Fruit fly (Drosophila melanogaster) whole organism, embryonic: ENCODE results near the gene CG3726.
A peak's percentile ranks its signal among the peaks of the same experiment; 100 is the strongest.

Source experiments
- Antp ChIP-seq: fragments of 200-800 bp; sonication (Bioruptor generic); optimal IDR thresholded peaks from 3 replicates; lab custom pipeline; 2016; ENCODE audit warnings: missing biosample characterization, missing genetic modification characterization
- CG11093 ChIP-seq: fragments of 200-800 bp; sonication (Bioruptor generic); IDR thresholded peaks from 3 replicates; pipeline ENCODE4 v1.3.6; 2022; ENCODE audit warnings: missing biosample characterization, missing genetic modification characterization
- CG12391 ChIP-seq: fragments of 200-800 bp; sonication (Bioruptor generic); optimal IDR thresholded peaks from 3 replicates; lab custom pipeline; 2018; ENCODE audit warnings: missing biosample characterization, mild to moderate bottlenecking, missing genetic modification characterization, moderate library complexity
- CG13775 ChIP-seq: fragments of 200-800 bp; sonication (Bioruptor generic); optimal IDR thresholded peaks from 3 replicates; lab custom pipeline; 2017; ENCODE audit warnings: missing biosample characterization, mild to moderate bottlenecking, missing genetic modification characterization
- CG1603 ChIP-seq: fragments of 200-800 bp; sonication (Bioruptor generic); optimal IDR thresholded peaks from 2 replicates; lab custom pipeline; 2019; ENCODE audit warnings: missing biosample characterization, mild to moderate bottlenecking, missing genetic modification characterization, moderate library complexity
- CG17359 ChIP-seq: fragments of 200-800 bp; sonication (Bioruptor generic); optimal IDR thresholded peaks from 3 replicates; lab custom pipeline; 2018; ENCODE audit warnings: missing biosample characterization, mild to moderate bottlenecking, missing genetic modification characterization, moderate library complexity
- CG1792 ChIP-seq: fragments of 200-800 bp; sonication (Bioruptor generic); optimal IDR thresholded peaks from 2 replicates; lab custom pipeline; 2016; ENCODE audit warnings: missing biosample characterization, missing genetic modification characterization
- CG18011 ChIP-seq: fragments of 200-800 bp; sonication (Bioruptor generic); optimal IDR thresholded peaks from 2 replicates; lab custom pipeline; 2017; ENCODE audit warnings: missing biosample characterization, missing genetic modification characterization, mild to moderate bottlenecking, moderate library complexity, missing genotype
- CG2678 ChIP-seq: fragments of 200-800 bp; sonication (Bioruptor generic); optimal IDR thresholded peaks from 3 replicates; lab custom pipeline; 2019; ENCODE audit warnings: missing biosample characterization, mild to moderate bottlenecking, missing genetic modification characterization, moderate library complexity
- CG2712 ChIP-seq: fragments of 200-800 bp; optimal IDR thresholded peaks from 3 replicates; lab custom pipeline; 2019; ENCODE audit warnings: missing biosample characterization, mild to moderate bottlenecking, missing genetic modification characterization, moderate library complexity
- CG4617 ChIP-seq: fragments of 200-800 bp; sonication (Bioruptor generic); optimal IDR thresholded peaks from 3 replicates; lab custom pipeline; 2016; ENCODE audit warnings: missing biosample characterization, missing genetic modification characterization, borderline replicate concordance
- CG5953 ChIP-seq: fragments of 200-800 bp; sonication (Bioruptor generic); IDR thresholded peaks from 2 replicates; pipeline ENCODE4 v1.3.6; 2022; ENCODE audit warnings: missing biosample characterization, missing genetic modification characterization
- CG7372 ChIP-seq: fragments of 200-800 bp; sonication (Bioruptor generic); IDR thresholded peaks from 2 replicates; pipeline ENCODE4 v1.3.6; 2022; ENCODE audit warnings: missing biosample characterization, missing genetic modification characterization
- CG8359 ChIP-seq: fragments of 200-800 bp; sonication (Bioruptor generic); optimal IDR thresholded peaks from 2 replicates; lab custom pipeline; 2017; ENCODE audit warnings: missing biosample characterization, mild to moderate bottlenecking, missing genetic modification characterization, borderline replicate concordance
- CG8388 ChIP-seq: fragments of 200-800 bp; sonication (Bioruptor generic); optimal IDR thresholded peaks from 2 replicates; lab custom pipeline; 2019; ENCODE audit warnings: missing biosample characterization, mild to moderate bottlenecking, missing genetic modification characterization, moderate library complexity
- CG8924 ChIP-seq: fragments of 200-800 bp; optimal IDR thresholded peaks from 3 replicates; lab custom pipeline; 2019; ENCODE audit warnings: missing biosample characterization, mild to moderate bottlenecking, missing genetic modification characterization, moderate library complexity
- Dp ChIP-seq: fragments of 200-800 bp; sonication (Bioruptor generic); optimal IDR thresholded peaks from 2 replicates; lab custom pipeline; 2018; ENCODE audit warnings: missing biosample characterization, mild to moderate bottlenecking, missing genetic modification characterization, moderate library complexity
- Drgx ChIP-seq: fragments of 200-800 bp; sonication (Bioruptor generic); IDR thresholded peaks from 2 replicates; pipeline ENCODE4 v1.3.6; 2022; ENCODE audit warnings: missing biosample characterization, missing genetic modification characterization
- GATAe ChIP-seq: fragments of 200-800 bp; sonication (Bioruptor generic); conservative IDR thresholded peaks from 2 replicates; pipeline ENCODE4 v1.3.6; 2022; ENCODE audit warnings: missing biosample characterization, missing genetic modification characterization
- Gug ChIP-seq: fragments of 200-800 bp; sonication (Bioruptor generic); IDR thresholded peaks from 4 replicates; pipeline ENCODE4 v1.3.6; 2022; ENCODE audit warnings: missing biosample characterization, missing genetic modification characterization
- Hmx ChIP-seq: fragments of 200-800 bp; sonication (Bioruptor generic); optimal IDR thresholded peaks from 2 replicates; lab custom pipeline; 2016; ENCODE audit warnings: missing biosample characterization, missing genetic modification characterization
- Hr3 ChIP-seq: fragments of 200-800 bp; sonication (Bioruptor generic); optimal IDR thresholded peaks from 3 replicates; lab custom pipeline; 2016; ENCODE audit warnings: missing biosample characterization, missing genetic modification characterization
- Nf-YA ChIP-seq: fragments of 200-800 bp; sonication (Bioruptor generic); IDR thresholded peaks from 2 replicates; pipeline ENCODE4 v1.3.6; 2022; ENCODE audit warnings: missing biosample characterization, missing genetic modification characterization
- Opbp ChIP-seq: fragments of 200-800 bp; sonication (Bioruptor generic); IDR thresholded peaks from 3 replicates; pipeline ENCODE4 v1.3.6; 2022; ENCODE audit warnings: missing biosample characterization, missing genetic modification characterization; ENCODE audit not compliant: partially characterized antibody
- TFAM ChIP-seq: fragments of 200-800 bp; sonication (Bioruptor generic); optimal IDR thresholded peaks from 2 replicates; lab custom pipeline; 2017; ENCODE audit warnings: missing biosample characterization, missing genetic modification characterization, inconsistent platforms
- YL-1 ChIP-seq: fragments of 200-800 bp; sonication (Bioruptor generic); optimal IDR thresholded peaks from 3 replicates; lab custom pipeline; 2017; ENCODE audit warnings: missing biosample characterization, mild to moderate bottlenecking, missing genetic modification characterization
- aop ChIP-seq: fragments of 200-800 bp; sonication (Bioruptor generic); IDR thresholded peaks from 2 replicates; pipeline ENCODE4 v1.3.6; 2022; ENCODE audit warnings: missing biosample characterization, missing genetic modification characterization
- bab2 ChIP-seq: fragments of 200-800 bp; sonication (Bioruptor generic); optimal IDR thresholded peaks from 2 replicates; lab custom pipeline; 2016; ENCODE audit warnings: missing biosample characterization, missing genetic modification characterization
- bbx ChIP-seq: fragments of 200-800 bp; sonication (Bioruptor generic); IDR thresholded peaks from 2 replicates; pipeline ENCODE4 v1.3.6; 2022; ENCODE audit warnings: missing biosample characterization, missing genetic modification characterization; ENCODE audit not compliant: partially characterized antibody
- cas ChIP-seq: fragments of 200-800 bp; sonication (Bioruptor generic); IDR thresholded peaks from 2 replicates; pipeline ENCODE4 v1.3.6; 2022; ENCODE audit warnings: missing biosample characterization, missing genetic modification characterization
- cg ChIP-seq: fragments of 200-800 bp; sonication (Bioruptor generic); optimal IDR thresholded peaks from 3 replicates; lab custom pipeline; 2019; ENCODE audit warnings: missing biosample characterization, mild to moderate bottlenecking, missing genetic modification characterization, moderate library complexity
- ci ChIP-seq: fragments of 200-800 bp; sonication (Bioruptor generic); IDR thresholded peaks from 3 replicates; pipeline ENCODE4 v1.3.6; 2022; ENCODE audit warnings: missing biosample characterization, missing genetic modification characterization
- disco-r ChIP-seq: fragments of 200-800 bp; sonication (Bioruptor generic); optimal IDR thresholded peaks from 2 replicates; lab custom pipeline; 2016; ENCODE audit warnings: missing biosample characterization, missing genetic modification characterization
- emc ChIP-seq: fragments of 200-800 bp; sonication (Bioruptor generic); optimal IDR thresholded peaks from 2 replicates; lab custom pipeline; 2016; ENCODE audit warnings: missing biosample characterization, missing genetic modification characterization
- fd3F ChIP-seq: fragments of 200-800 bp; sonication (Bioruptor generic); optimal IDR thresholded peaks from 2 replicates; lab custom pipeline; 2018; ENCODE audit warnings: missing biosample characterization, mild to moderate bottlenecking, missing genetic modification characterization, moderate library complexity
- hb ChIP-seq: fragments of 200-800 bp; sonication (Bioruptor generic); IDR thresholded peaks from 3 replicates; pipeline ENCODE4 v1.3.6; 2022; ENCODE audit warnings: missing biosample characterization, missing genetic modification characterization; ENCODE audit not compliant: partially characterized antibody
- ken ChIP-seq: fragments of 200-800 bp; sonication (Bioruptor generic); IDR thresholded peaks from 3 replicates; pipeline ENCODE4 v1.3.6; 2022; ENCODE audit warnings: missing biosample characterization, missing genetic modification characterization
- knrl ChIP-seq: fragments of 200-800 bp; sonication (Bioruptor generic); IDR thresholded peaks from 3 replicates; pipeline ENCODE4 v1.3.6; 2022; ENCODE audit warnings: missing biosample characterization, missing genetic modification characterization; ENCODE audit not compliant: partially characterized antibody
- lab ChIP-seq: fragments of 200-800 bp; sonication (Bioruptor generic); optimal IDR thresholded peaks from 3 replicates; lab custom pipeline; 2017; ENCODE audit warnings: missing biosample characterization, missing genetic modification characterization, mild to moderate bottlenecking, moderate library complexity, missing genetic modification reagents
- lov ChIP-seq, 2 experiments: fragments of 200-800 bp in 1 of 2; fragments of >200 bp in 1 of 2; sonication (Bioruptor generic) in 1 of 2; IDR thresholded peaks in 1 of 2; optimal IDR thresholded peaks in 1 of 2; 2 replicates in 1 of 2; 3 replicates in 1 of 2; pipeline versions ENCODE4 v1.3.6 to Lab custom; 2017 to 2022; ENCODE audit warnings: missing biosample characterization in 1 of 2, missing genetic modification characterization in 1 of 2
- org-1 ChIP-seq: fragments of 200-800 bp; sonication (Bioruptor generic); optimal IDR thresholded peaks from 2 replicates; lab custom pipeline; 2017; ENCODE audit warnings: missing biosample characterization, missing genetic modification characterization
- prd ChIP-seq, 3 experiments: fragments of >200 bp in 2 of 3; fragments of 200-800 bp in 1 of 3; sonication (Bioruptor generic) in 1 of 3; optimal IDR thresholded peaks in 2 of 3; IDR thresholded peaks in 1 of 3; 2 replicates in 2 of 3; 3 replicates in 1 of 3; pipeline versions ENCODE4 v1.3.6 to Lab custom; 2017 to 2022; ENCODE audit warnings: missing biosample characterization in 1 of 3, missing genetic modification characterization in 1 of 3
- sob ChIP-seq: fragments of 200-800 bp; sonication (Bioruptor generic); IDR thresholded peaks from 2 replicates; pipeline ENCODE4 v1.3.6; 2022; ENCODE audit warnings: missing biosample characterization, missing genetic modification characterization
- tio ChIP-seq: fragments of 200-800 bp; sonication (Bioruptor generic); optimal IDR thresholded peaks from 2 replicates; lab custom pipeline; 2017; ENCODE audit warnings: missing biosample characterization, missing genetic modification characterization, inconsistent platforms
- trh ChIP-seq: fragments of 200-800 bp; sonication (Bioruptor generic); optimal IDR thresholded peaks from 2 replicates; lab custom pipeline; 2016; ENCODE audit warnings: missing biosample characterization, missing genetic modification characterization
- vnd ChIP-seq: fragments of 200-800 bp; sonication (Bioruptor generic); IDR thresholded peaks from 3 replicates; pipeline ENCODE4 v1.3.6; 2022; ENCODE audit warnings: missing biosample characterization, missing genetic modification characterization; ENCODE audit not compliant: partially characterized antibody
- zen ChIP-seq: fragments of 200-800 bp; sonication (Bioruptor generic); optimal IDR thresholded peaks from 3 replicates; lab custom pipeline; 2018; ENCODE audit warnings: missing biosample characterization, mild to moderate bottlenecking, missing genetic modification characterization, moderate library complexity

CG3726 gene

dm6 chrX:5880139-5880924 is 36.6 kb upstream of the CG3726 start (continued):
- peak; percentile 70 for TF ChIP-seq CG2678 (tag; lab: Kevin White, UChicago)
- no peak for TF ChIP-seq bbx (GFP tag; lab: Robert Waterston, UW)
- TF ChIP-seq cg, result peak; percentile 95
- peak; percentile 36 for TF ChIP-seq Hr3 (GFP tag; lab: Kevin White, UChicago)
- no peak for TF ChIP-seq CG5953
- peak; percentile 86 for TF ChIP-seq Drgx (GFP tag; lab: Robert Waterston, UW)
- TF ChIP-seq lab, result peak; percentile 69
- TF ChIP-seq knrl (GFP tag; lab: Robert Waterston, UW), result no peak
- TF ChIP-seq CG2712 (tag; lab: Kevin White, UChicago), result peak; percentile 61
- no peak for TF ChIP-seq Nf-YA (GFP tag; lab: Robert Waterston, UW)
- TF ChIP-seq ken (GFP tag; lab: Robert Waterston, UW), result no peak
- TF ChIP-seq CG13775 (GFP tag; lab: Kevin White, UChicago), result peak; percentile 8
- TF ChIP-seq CG12391 (tag; lab: Kevin White, UChicago), result peak; percentile 46
- no peak for TF ChIP-seq lov (optimal IDR thresholded peaks at IDR 0.05; lab: Kevin White, UChicago)
- no peak for TF ChIP-seq lov (GFP tag; IDR thresholded peaks at IDR 0.05; lab: Robert Waterston, UW)
- peak; percentile 40 for TF ChIP-seq CG8388 (GFP tag; lab: Kevin White, UChicago)
- TF ChIP-seq fd3F, result no peak
- peak; percentile 14 for TF ChIP-seq Antp
- no peak for TF ChIP-seq CG8359 (GFP tag; lab: Kevin White, UChicago)
- no peak for TF ChIP-seq Hmx
- TF ChIP-seq sob (GFP tag; lab: Robert Waterston, UW), result peak; percentile 48; the same call in 1 of the 2 replicates
- TF ChIP-seq CG8924 (tag; lab: Kevin White, UChicago), result peak; percentile 53
- no peak for TF ChIP-seq aop (GFP tag; lab: Robert Waterston, UW)
- TF ChIP-seq CG4617 (GFP tag; lab: Kevin White, UChicago), result no peak
- peak; percentile 60; the same call in 2 of the 3 replicates for TF ChIP-seq ci
- no peak for TF ChIP-seq tio (GFP tag; lab: Kevin White, UChicago)
- TF ChIP-seq CG17359 (tag; lab: Kevin White, UChicago), result peak; percentile 58
- no peak for TF ChIP-seq Opbp (GFP tag; lab: Robert Waterston, UW)
- peak; percentile 8 for TF ChIP-seq zen (tag; lab: Kevin White, UChicago)
- no peak for TF ChIP-seq CG7372
- TF ChIP-seq TFAM (GFP tag; lab: Kevin White, UChicago), result no peak
- peak; percentile 38 for TF ChIP-seq CG1792 (GFP tag; lab: Kevin White, UChicago)
- no peak for TF ChIP-seq GATAe (GFP tag; lab: Robert Waterston, UW)
- no peak for TF ChIP-seq CG18011
- no peak; the same call in 1 of the 2 replicates for TF ChIP-seq cas (GFP tag; lab: Robert Waterston, UW)
- TF ChIP-seq Dp (GFP tag; lab: Kevin White, UChicago), result no peak
- no peak for TF ChIP-seq hb (GFP tag; lab: Robert Waterston, UW)
- TF ChIP-seq YL-1 (GFP tag; lab: Kevin White, UChicago), result peak; percentile 74
- peak; percentile 59 for TF ChIP-seq bab2 (GFP tag; lab: Kevin White, UChicago)
- no peak for TF ChIP-seq emc
- no peak for TF ChIP-seq disco-r (GFP tag; lab: Kevin White, UChicago)
- peak; percentile 48 for TF ChIP-seq org-1
- TF ChIP-seq CG1603 (tag; lab: Kevin White, UChicago), result peak; percentile 65
- TF ChIP-seq trh (GFP tag; lab: Kevin White, UChicago), result no peak
- no peak for TF ChIP-seq CG11093 (GFP tag; lab: Robert Waterston, UW)
- peak; percentile 56; the same call in 2 of the 4 replicates for TF ChIP-seq Gug (GFP tag; lab: Robert Waterston, UW)
- no peak for TF ChIP-seq vnd (GFP tag; lab: Robert Waterston, UW)
- no peak for TF ChIP-seq prd (optimal IDR thresholded peaks at IDR 0.05; lab: Kevin White, UChicago)
- TF ChIP-seq prd (GFP tag; IDR thresholded peaks at IDR 0.05; lab: Robert Waterston, UW), result peak; percentile 55; the same call in 2 of the 3 replicates
